Fruit fly (Drosophila melanogaster): ENCODE measurements around the gene pzg.

pzg gene

dm6 chr3L:21303659-21304058, 17.8 kb downstream of the pzg start:
- TF ChIP-seq CG8478 (optimal IDR thresholded peaks at IDR 0.05) (no peak), CTCF (optimal IDR thresholded peaks at IDR 0.05) (no peak)

- TF ChIP-seq CG8478 (optimal IDR thresholded peaks at IDR 0.05) (no peak), CTCF (optimal IDR thresholded peaks at IDR 0.05) (no peak)
Measured at dm6 chr3L:21304400-21304799, 18.5 kb downstream of the pzg start, which contains the start of the genes CG11309 and CG7632. Gene CG11309, minus strand, starts transcription at chr3L:21304658. Gene CG7632, plus strand, starts transcription at chr3L:21304697.

- TF ChIP-seq CTCF (optimal IDR thresholded peaks at IDR 0.05) (peak; percentile 60 to 75), CG8478 (optimal IDR thresholded peaks at IDR 0.05) (no peak)
Measured at dm6 chr3L:21317416-21318259, 31.7 kb downstream of the pzg start, which contains the start of gene Pc. Gene Pc, minus strand, starts transcription at chr3L:21318020.

- no peak for TF ChIP-seq CTCF (optimal IDR thresholded peaks at IDR 0.05)
- no peak for TF ChIP-seq CG8478 (optimal IDR thresholded peaks at IDR 0.05)
Measured at dm6 chr3L:21318474-21318873, 32.6 kb downstream of the pzg start, which contains the start of gene Rab26. Gene Rab26, plus strand, starts transcription at chr3L:21318774.

DNA sequence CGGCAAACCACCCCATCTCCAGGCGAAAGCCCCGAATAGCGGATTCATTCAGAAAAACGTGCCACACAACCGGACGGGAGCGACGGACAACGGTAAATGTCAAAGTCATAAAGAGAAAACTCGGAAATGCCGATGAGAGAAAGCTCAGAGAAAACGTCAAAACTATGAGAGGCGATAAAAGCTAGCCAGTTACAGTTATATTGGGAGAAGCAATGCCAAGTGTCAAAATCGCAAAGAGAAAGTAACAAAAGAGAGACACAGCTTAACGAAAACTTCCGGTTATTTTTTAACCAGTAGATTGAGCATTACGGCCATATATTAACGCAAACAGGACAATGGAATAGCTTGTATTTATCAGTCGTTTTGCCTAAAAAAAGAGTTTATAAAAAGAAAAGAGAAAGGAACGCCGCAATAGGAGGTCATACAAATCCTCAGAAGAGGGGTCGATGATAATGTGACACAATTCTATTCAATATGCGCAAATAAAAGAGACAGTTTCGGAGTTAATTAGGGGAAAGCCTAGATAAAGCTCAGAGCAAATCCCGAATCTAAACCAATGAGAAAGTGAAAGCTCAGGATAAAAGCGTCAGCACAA, 33.5 kb downstream of the pzg start:
- TF ChIP-seq CTCF (optimal IDR thresholded peaks at IDR 0.05) (no peak), CG8478 (optimal IDR thresholded peaks at IDR 0.05) (no peak)

DNA sequence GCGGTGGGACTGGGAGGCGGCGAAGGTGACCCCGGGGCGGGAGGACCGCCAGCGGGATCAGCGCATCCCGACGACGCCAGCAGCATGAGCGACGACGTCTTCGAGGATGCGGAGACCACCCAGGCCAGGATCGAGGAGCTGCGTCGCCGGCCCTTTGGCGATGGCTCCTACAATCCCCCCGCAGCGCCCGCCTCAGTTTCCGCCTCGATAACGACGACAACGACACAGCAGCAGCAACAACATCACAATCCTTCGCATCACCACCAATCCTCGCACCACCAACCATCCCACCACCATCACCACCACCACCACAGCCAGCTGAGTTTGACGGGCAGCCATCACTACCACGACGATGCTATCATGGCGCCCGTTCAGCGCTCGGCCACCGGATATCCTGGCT, 34.1 kb downstream of the pzg start:
- TF ChIP-seq CTCF (optimal IDR thresholded peaks at IDR 0.05) (no peak), CG8478 (optimal IDR thresholded peaks at IDR 0.05) (no peak)

- TF ChIP-seq CTCF (optimal IDR thresholded peaks at IDR 0.05) (no peak), CG8478 (optimal IDR thresholded peaks at IDR 0.05) (no peak)
Measured at dm6 chr3L:21321807-21322503, 36.1 kb downstream of the pzg start.

DNA sequence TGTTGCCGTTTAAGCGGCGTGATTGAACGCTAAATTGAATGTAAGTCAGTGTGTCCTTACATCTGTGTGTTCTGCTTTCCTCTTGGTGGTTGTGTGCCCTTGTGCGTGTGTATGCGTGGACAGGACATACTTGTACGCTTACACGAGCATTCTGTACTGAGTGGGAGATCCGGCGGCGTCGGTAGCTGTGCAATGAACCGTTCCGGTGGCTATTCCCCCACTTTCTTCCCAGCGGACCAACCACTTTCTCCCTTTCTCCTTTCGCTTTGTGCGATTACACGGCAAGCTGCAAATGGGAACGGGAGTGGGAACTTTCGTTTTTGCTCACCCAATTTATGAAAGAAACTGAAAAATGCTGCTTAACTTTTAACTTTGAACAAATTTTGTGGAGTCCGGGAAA, 38.8 kb downstream of the pzg start:
- TF ChIP-seq CTCF (optimal IDR thresholded peaks at IDR 0.05) = no peak
- no peak for TF ChIP-seq CG8478 (optimal IDR thresholded peaks at IDR 0.05)

DNA sequence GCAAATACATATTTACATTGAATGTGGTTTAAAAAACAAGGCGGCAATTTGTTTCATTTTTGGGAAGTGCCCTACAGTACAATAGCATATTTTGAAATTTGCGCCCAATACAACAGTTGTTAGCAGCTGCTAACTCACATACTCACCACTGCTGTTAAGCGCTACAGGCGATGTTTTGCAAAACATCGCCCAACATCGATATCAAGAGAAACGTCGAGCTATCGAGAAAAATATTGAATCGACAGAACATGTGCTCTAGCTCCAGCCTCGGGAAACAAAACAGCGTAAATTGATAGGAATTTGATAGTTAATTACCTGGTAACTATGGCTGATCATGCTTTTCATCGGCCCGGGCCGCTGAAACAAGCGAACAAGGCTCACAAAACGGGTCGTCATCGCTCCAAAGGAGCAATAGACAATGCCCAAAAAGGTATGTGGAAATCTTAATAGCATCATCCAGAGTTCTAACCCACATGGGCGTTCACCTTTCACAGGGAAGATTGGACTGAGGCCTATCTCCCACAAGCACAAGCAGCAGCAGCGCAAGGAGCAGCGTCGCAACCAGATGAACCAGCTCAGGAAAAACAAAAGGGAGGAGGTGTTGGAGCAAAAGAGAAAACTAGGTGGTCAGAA, 49.2 kb downstream of the pzg start, which contains the start of gene Tsr1:
TSS of gene Tsr1 (plus strand) at position 217 of the 633 bp plus-strand sequence.
- TF ChIP-seq CTCF (optimal IDR thresholded peaks at IDR 0.05) = peak in 1 of 2 experiments; percentile 33
- TF ChIP-seq CG8478 (optimal IDR thresholded peaks at IDR 0.05) = no peak

Data from S2 (cell line).